Worm (Caenorhabditis elegans) whole organism, mixed stage, embryonic: ENCODE results near the gene ndub-2.

Experiments used
- flh-1 ChIP-seq: fragments of 200-800 bp; sonication (Bioruptor generic); optimal IDR thresholded peaks from 2 replicates; lab custom pipeline; 2018; ENCODE audit warnings: mild to moderate bottlenecking, missing genetic modification characterization, moderate library complexity, missing compliant biosample characterization
- lin-13 ChIP-seq: fragments of 150-350 bp; optimal IDR thresholded peaks from 2 replicates; lab custom pipeline; 2014; ENCODE audit warnings: missing biosample characterization, missing genetic modification characterization
- mep-1 ChIP-seq: fragments of 150-350 bp; optimal IDR thresholded peaks from 2 replicates; lab custom pipeline; 2017; ENCODE audit warnings: missing biosample characterization, missing genetic modification reagents, missing genetic modification characterization, inconsistent platforms
- pha-4 ChIP-seq: fragments of 150-350 bp; optimal IDR thresholded peaks from 2 replicates; lab custom pipeline; 2018; ENCODE audit warnings: missing biosample characterization, missing genetic modification reagents, missing genetic modification characterization
- sptf-1 ChIP-seq: sonication (generic microtip); optimal IDR thresholded peaks from 2 replicates; lab custom pipeline; 2017; ENCODE audit warnings: mild to moderate bottlenecking, missing genetic modification characterization, moderate library complexity, missing compliant biosample characterization

DNA sequence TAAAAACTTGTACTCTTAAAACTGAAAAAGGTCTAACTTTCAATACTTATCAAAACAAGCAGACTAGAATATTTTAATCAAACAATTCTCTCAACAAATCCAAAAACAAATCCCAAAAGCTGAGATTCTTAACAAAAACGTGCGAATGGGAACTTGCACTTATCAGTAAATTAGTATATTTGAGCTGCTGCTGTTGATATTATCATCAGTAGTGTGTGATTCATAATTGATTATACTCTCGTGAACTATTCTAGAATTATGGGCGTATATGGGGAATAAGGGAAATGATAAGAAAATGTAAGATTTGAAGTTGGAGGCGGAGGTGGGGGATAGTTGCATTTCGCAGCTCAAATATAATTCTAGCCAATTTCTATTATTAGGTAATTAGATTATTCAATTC is 18.0 kb downstream of the ndub-2 start:
- TF ChIP-seq lin-13 (tag; lab: Kevin White, UChicago), result no peak
- TF ChIP-seq sptf-1 (tag; lab: Kevin White, UChicago), result no peak
- no peak for TF ChIP-seq flh-1
- TF ChIP-seq mep-1, result no peak
- no peak for TF ChIP-seq pha-4 (tag; lab: Kevin White, UChicago)
